Fruit fly (Drosophila melanogaster): ENCODE data around the gene Alp12.

The Alp12 gene

dm6 chr2L:19430343-19430742 is 6.5 kb downstream of the Alp12 start, which contains the start of gene RtcB (continued):
- TF ChIP-seq Abd-B (GFP tag; optimal IDR thresholded peaks at IDR 0.05) (peak; percentile 31), CG33213 (GFP tag; optimal IDR thresholded peaks at IDR 0.05) (peak; percentile 18), Stat92E (GFP tag; optimal IDR thresholded peaks at IDR 0.05) (no peak), tx (GFP tag; optimal IDR thresholded peaks at IDR 0.05) (no peak), CG2116 (GFP tag; optimal IDR thresholded peaks at IDR 0.05) (peak; percentile 64), Usf (GFP tag; optimal IDR thresholded peaks at IDR 0.05) (no peak), CG3838 (GFP tag; optimal IDR thresholded peaks at IDR 0.05) (no peak), tup (GFP tag; optimal IDR thresholded peaks at IDR 0.05) (no peak), stc (GFP tag; IDR thresholded peaks at IDR 0.05) (no peak), NK7.1 (GFP tag; optimal IDR thresholded peaks at IDR 0.05) (no peak), CG12155 (GFP tag; optimal IDR thresholded peaks at IDR 0.05) (no peak), gce (GFP tag; IDR thresholded peaks at IDR 0.05) (no peak), CG2202 (tag; optimal IDR thresholded peaks at IDR 0.05) (no peak), CG2678 (tag; optimal IDR thresholded peaks at IDR 0.05) (no peak), Xrp1 (GFP tag; IDR thresholded peaks at IDR 0.05) (peak; percentile 24; the same call in 1 of the 2 replicates), gfzf (GFP tag; optimal IDR thresholded peaks at IDR 0.05) (peak; percentile 53), CG11398 (GFP tag; optimal IDR thresholded peaks at IDR 0.05) (no peak), CTCF (GFP tag; optimal IDR thresholded peaks at IDR 0.05) (peak; percentile 48), CG15696 (tag; optimal IDR thresholded peaks at IDR 0.05) (no peak), ash1 (GFP tag; optimal IDR thresholded peaks at IDR 0.05) (no peak), B-H1 (GFP tag; IDR thresholded peaks at IDR 0.05) (no peak), Spps (tag; optimal IDR thresholded peaks at IDR 0.05) (no peak), Ravus (GFP tag; IDR thresholded peaks at IDR 0.05) (no peak), CG17385 (GFP tag; optimal IDR thresholded peaks at IDR 0.05) (no peak), CG10543 (GFP tag; optimal IDR thresholded peaks at IDR 0.05) (no peak), Mes4 (GFP tag; optimal IDR thresholded peaks at IDR 0.05) (no peak), Atf3 (GFP tag; optimal IDR thresholded peaks at IDR 0.05) (no peak), CG16863 (GFP tag; optimal IDR thresholded peaks at IDR 0.05) (no peak), croc (GFP tag; conservative IDR thresholded peaks at IDR 0.05) (no peak), cato (GFP tag; optimal IDR thresholded peaks at IDR 0.05; ENCODE audit: borderline replicate concordance) (no peak), CG18764 (GFP tag; optimal IDR thresholded peaks at IDR 0.05) (no peak), CG31365 (tag; optimal IDR thresholded peaks at IDR 0.05) (peak; percentile 97), Deaf1 (tag; optimal IDR thresholded peaks at IDR 0.05) (no peak), Med (GFP tag) (peak; percentile 72), lola (GFP tag; optimal IDR thresholded peaks at IDR 0.05) (peak in 1 of 3 experiments; percentile 1), fd96Cb (tag; optimal IDR thresholded peaks at IDR 0.05) (no peak), ranshi (GFP tag; IDR thresholded peaks at IDR 0.05) (no peak), Sox102F (GFP tag; optimal IDR thresholded peaks at IDR 0.05) (no peak), CG3726 (GFP tag; IDR thresholded peaks at IDR 0.05) (no peak), CG6813 (GFP tag; optimal IDR thresholded peaks at IDR 0.05) (no peak), CG10979 (tag; optimal IDR thresholded peaks at IDR 0.05) (no peak), Taf1 (GFP tag; IDR thresholded peaks at IDR 0.05) (no peak), schlank (tag; optimal IDR thresholded peaks at IDR 0.05) (no peak), phol (tag; optimal IDR thresholded peaks at IDR 0.05) (peak; percentile 54), CG10654 (GFP tag; optimal IDR thresholded peaks at IDR 0.05) (no peak), ato (GFP tag; IDR thresholded peaks at IDR 0.05; ENCODE audit: partially characterized antibody) (peak; percentile 89), CG8765 (GFP tag; IDR thresholded peaks at IDR 0.05) (no peak), dmrt99B (tag; optimal IDR thresholded peaks at IDR 0.05) (no peak), CG14710 (tag; optimal IDR thresholded peaks at IDR 0.05) (peak; percentile 67), CHES-1-like (GFP tag; optimal IDR thresholded peaks at IDR 0.05) (no peak), CG32772 (GFP tag; IDR thresholded peaks at IDR 0.05) (no peak), CG7839 (tag; optimal IDR thresholded peaks at IDR 0.05) (peak; percentile 19)

Measured in whole organism, embryonic.